Worm (Caenorhabditis elegans): ENCODE data around the gene asp-5.

ce11 chrV:8226812-8227211, 45.4 kb upstream of the asp-5 start, which contains the start of gene K07C11.10:
- TF ChIP-seq ama-1 (optimal IDR thresholded peaks at IDR 0.05) (no peak), ztf-4 (tag; optimal IDR thresholded peaks at IDR 0.05) (no peak), pqm-1 (tag; optimal IDR thresholded peaks at IDR 0.05) (no peak)
